Worm (Caenorhabditis elegans) whole organism, midembryonic: ENCODE measurements around the gene Y97E10AR.4.

Experiments used
- cog-1 ChIP-seq: sonication (generic microtip); optimal IDR thresholded peaks from 2 replicates; lab custom pipeline; 2016; ENCODE audit warnings: missing genetic modification characterization, missing compliant biosample characterization
- flt-1 ChIP-seq: fragments of 200-800 bp; sonication (Bioruptor generic); IDR thresholded peaks from 2 replicates; pipeline ENCODE4 v1.3.6; 2022; ENCODE audit warnings: missing genetic modification characterization, missing compliant biosample characterization
- klf-2 ChIP-seq: fragments of 200-800 bp; sonication (Bioruptor generic); conservative IDR thresholded peaks from 2 replicates; pipeline ENCODE4 v1.3.6; 2022; ENCODE audit warnings: missing genetic modification reagents, missing genetic modification characterization, missing compliant biosample characterization
- tab-1 ChIP-seq: fragments of 200-800 bp; sonication (Bioruptor generic); IDR thresholded peaks from 2 replicates; pipeline ENCODE4 v1.3.6; 2022; ENCODE audit warnings: missing genetic modification characterization, missing compliant biosample characterization
- ztf-29 ChIP-seq: fragments of 200-800 bp; sonication (Bioruptor generic); IDR thresholded peaks from 2 replicates; pipeline ENCODE4 v1.3.6; 2022; ENCODE audit warnings: missing genetic modification reagents, missing genetic modification characterization, missing compliant biosample characterization

ce11 chrV:7995165-7995564 lies 14.9 kb downstream of the Y97E10AR.4 start:
- TF ChIP-seq flt-1: no peak
- TF ChIP-seq tab-1 (GFP tag; lab: Robert Waterston, UW): no peak
- TF ChIP-seq cog-1: no peak
- TF ChIP-seq klf-2 (GFP tag; lab: Robert Waterston, UW): no peak
- no peak for TF ChIP-seq ztf-29 (GFP tag; lab: Robert Waterston, UW)
